Fruit fly (Drosophila melanogaster): ENCODE measurements around the gene Golgin104.

dm6 chr3L:16367240-16367639 lies 15.5 kb upstream of the Golgin104 start, which contains the start of gene Cpr72Ec:
- TF ChIP-seq CG7745 (tag; optimal IDR thresholded peaks at IDR 0.05) (no peak), Optix (GFP tag; IDR thresholded peaks at IDR 0.05) (no peak), Hr78 (GFP tag; optimal IDR thresholded peaks at IDR 0.05) (no peak)
